Fruit fly (Drosophila melanogaster): Measurements from ENCODE around the gene Jasper.

The Jasper gene

DNA sequence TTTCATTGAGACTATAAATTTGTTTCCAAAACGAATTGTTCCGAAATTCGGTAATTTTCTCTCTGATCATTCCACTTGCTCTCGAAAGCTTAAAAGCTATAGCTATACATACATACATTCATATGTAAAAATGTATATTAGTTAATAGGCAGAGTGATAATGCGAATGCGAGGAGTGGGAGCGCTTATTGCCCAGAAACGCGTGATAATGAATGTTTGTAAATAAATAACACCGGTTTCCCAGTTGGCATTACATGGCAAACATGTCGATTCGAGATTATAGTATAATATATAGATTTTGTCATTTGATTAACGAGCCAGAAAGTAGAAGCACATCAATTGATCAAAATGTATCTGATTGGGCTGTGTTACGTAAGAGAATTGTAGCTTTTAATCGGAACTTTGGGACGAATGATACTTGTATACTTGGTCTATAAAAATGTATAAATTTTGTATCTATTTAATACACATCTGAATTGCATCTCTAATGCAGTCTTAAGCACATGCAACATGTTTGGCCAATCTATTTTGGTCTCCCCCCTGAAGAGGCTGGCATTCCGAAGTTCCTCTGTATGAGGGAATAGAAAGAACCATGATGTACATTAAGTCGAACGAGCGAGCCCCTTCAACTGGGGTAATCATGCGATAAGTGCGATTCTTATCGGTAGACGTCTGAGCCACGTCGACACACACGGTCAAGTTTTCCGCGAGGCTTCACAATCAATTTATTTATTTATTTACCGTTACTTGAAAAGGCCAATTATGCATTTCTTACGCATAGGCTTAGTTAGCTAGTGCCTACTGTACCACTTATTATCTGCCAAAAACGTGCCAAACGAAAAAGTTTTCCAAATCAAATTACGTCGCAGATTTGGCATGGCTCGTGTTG is 39.5 kb upstream of the Jasper start (continued):
- TF ChIP-seq CG8359 (GFP tag; optimal IDR thresholded peaks at IDR 0.05; ENCODE audit: borderline replicate concordance): no peak
- TF ChIP-seq CG11247 (GFP tag; IDR thresholded peaks at IDR 0.05): 0 out of 2 replicates have a peak, but pooled peaks have one; percentile 27
- TF ChIP-seq pho (GFP tag; optimal IDR thresholded peaks at IDR 0.05): no peak
- no peak for TF ChIP-seq gsb-n (tag; optimal IDR thresholded peaks at IDR 0.05)
- 0 out of 2 replicates have a peak, but pooled peaks have one; percentile 11 for TF ChIP-seq toy (GFP tag; IDR thresholded peaks at IDR 0.05)
- TF ChIP-seq lilli (GFP tag; optimal IDR thresholded peaks at IDR 0.05): peak; percentile 19
- no peak for TF ChIP-seq CG15073 (GFP tag; optimal IDR thresholded peaks at IDR 0.05)
- no peak for TF ChIP-seq PHDP (tag; optimal IDR thresholded peaks at IDR 0.05)
- TF ChIP-seq da (GFP tag; optimal IDR thresholded peaks at IDR 0.05): no peak
- no peak for TF ChIP-seq prd (optimal IDR thresholded peaks at IDR 0.05)
- TF ChIP-seq prd (GFP tag; IDR thresholded peaks at IDR 0.05): peak; percentile 35; the same call in 1 of the 3 replicates
- no peak for TF ChIP-seq CG10654 (GFP tag; optimal IDR thresholded peaks at IDR 0.05)
- TF ChIP-seq CG9215 (GFP tag; IDR thresholded peaks at IDR 0.05): peak; percentile 27; the same call in 1 of the 2 replicates
- TF ChIP-seq CG14014 (GFP tag; IDR thresholded peaks at IDR 0.05): no peak; the same call in 1 of the 2 replicates
- TF ChIP-seq CG12236 (GFP tag; optimal IDR thresholded peaks at IDR 0.05): no peak
- TF ChIP-seq CG32532 (GFP tag; IDR thresholded peaks at IDR 0.05): peak; percentile 83
- no peak for TF ChIP-seq Camta (GFP tag; optimal IDR thresholded peaks at IDR 0.05)
- 0 out of 2 replicates have a peak, but pooled peaks have one; percentile 16 for TF ChIP-seq CG32772 (GFP tag; IDR thresholded peaks at IDR 0.05)
- no peak for TF ChIP-seq btn (GFP tag; optimal IDR thresholded peaks at IDR 0.05)
- TF ChIP-seq insv (GFP tag; optimal IDR thresholded peaks at IDR 0.05): no peak
- no peak for TF ChIP-seq gem (tag; optimal IDR thresholded peaks at IDR 0.05)
- no peak for TF ChIP-seq ci (GFP tag; IDR thresholded peaks at IDR 0.05)
- TF ChIP-seq CG30403 (GFP tag; optimal IDR thresholded peaks at IDR 0.05): no peak
- TF ChIP-seq cato (GFP tag; optimal IDR thresholded peaks at IDR 0.05; ENCODE audit: borderline replicate concordance): no peak
- TF ChIP-seq Pdp1 (GFP tag; optimal IDR thresholded peaks at IDR 0.05): peak in 1 of 2 experiments; percentile 88
- TF ChIP-seq CG18764 (GFP tag; optimal IDR thresholded peaks at IDR 0.05): no peak
- no peak for TF ChIP-seq nerfin-1 (tag; optimal IDR thresholded peaks at IDR 0.05)
- TF ChIP-seq Vsx1 (GFP tag; optimal IDR thresholded peaks at IDR 0.05): peak; percentile 20
- no peak for TF ChIP-seq zfh1 (GFP tag; IDR thresholded peaks at IDR 0.05)
- no peak for TF ChIP-seq tll (GFP tag; optimal IDR thresholded peaks at IDR 0.05)
- TF ChIP-seq exex (tag; optimal IDR thresholded peaks at IDR 0.05): peak; percentile 64
- no peak for TF ChIP-seq CG4424 (GFP tag; optimal IDR thresholded peaks at IDR 0.05)
- TF ChIP-seq Neu2 (GFP tag; optimal IDR thresholded peaks at IDR 0.05; ENCODE audit: borderline replicate concordance): no peak
- peak; percentile 17 for TF ChIP-seq YL-1 (GFP tag; optimal IDR thresholded peaks at IDR 0.05)
- peak; percentile 71 for TF ChIP-seq grn (GFP tag; optimal IDR thresholded peaks at IDR 0.05)
- no peak for TF ChIP-seq Mes4 (GFP tag; optimal IDR thresholded peaks at IDR 0.05)
- no peak for TF ChIP-seq CG8944 (GFP tag; optimal IDR thresholded peaks at IDR 0.05)
- TF ChIP-seq gce (GFP tag; IDR thresholded peaks at IDR 0.05): no peak
- TF ChIP-seq Fer2 (tag; optimal IDR thresholded peaks at IDR 0.05): no peak
- peak; percentile 73 for TF ChIP-seq CG9932 (GFP tag; IDR thresholded peaks at IDR 0.05)
- no peak for TF ChIP-seq crol (GFP tag; IDR thresholded peaks at IDR 0.05)
- peak; percentile 33; the same call in 1 of the 3 replicates for TF ChIP-seq Dbx (GFP tag; IDR thresholded peaks at IDR 0.05)
- peak; percentile 23 for TF ChIP-seq bcd (GFP tag; optimal IDR thresholded peaks at IDR 0.05)
- no peak for TF ChIP-seq z (GFP tag; IDR thresholded peaks at IDR 0.05)
- no peak for TF ChIP-seq CG11504 (tag; optimal IDR thresholded peaks at IDR 0.05)
- TF ChIP-seq kah (GFP tag; optimal IDR thresholded peaks at IDR 0.05): no peak
- TF ChIP-seq CG1233 (GFP tag; optimal IDR thresholded peaks at IDR 0.05): no peak
- no peak for TF ChIP-seq scrt (GFP tag; optimal IDR thresholded peaks at IDR 0.05)
- TF ChIP-seq zf30C (GFP tag; optimal IDR thresholded peaks at IDR 0.05): no peak
